Worm (Caenorhabditis elegans): ENCODE results near the gene F02A9.7.

Gene F02A9.7

DNA sequence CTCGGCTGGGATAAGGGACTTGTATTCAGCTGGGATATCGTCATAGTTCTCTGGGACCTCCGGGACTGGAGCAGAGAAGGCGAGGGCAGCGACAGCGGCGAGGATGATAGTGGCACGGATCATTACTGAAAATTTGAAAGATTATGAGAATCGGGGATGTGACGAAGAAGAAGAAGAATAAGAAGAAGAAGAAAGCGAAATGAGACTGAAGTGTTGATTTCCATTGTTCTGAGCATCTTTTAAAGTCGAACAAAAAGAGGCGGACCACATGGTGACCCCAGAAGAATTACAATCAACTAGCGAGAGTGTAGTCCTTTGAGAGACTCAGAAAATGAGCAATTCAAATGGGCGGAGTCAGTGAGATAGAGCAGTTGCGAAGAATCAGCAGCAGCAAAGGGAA is 5.6 kb upstream of the F02A9.7 start, which contains the start of gene far-1:
TSS of gene far-1 (minus strand) at position 125 of the 400 bp plus-strand sequence.
- TF ChIP-seq aha-1 (tag; optimal IDR thresholded peaks at IDR 0.05) (no peak), hpl-2 (GFP tag; optimal IDR thresholded peaks at IDR 0.05) (no peak), lin-15B (tag; optimal IDR thresholded peaks at IDR 0.05) (no peak), ceh-8 (GFP tag; optimal IDR thresholded peaks at IDR 0.05) (no peak), unc-62 (GFP tag; optimal IDR thresholded peaks at IDR 0.05) (no peak), dsc-1 (tag; optimal IDR thresholded peaks at IDR 0.05) (peak; percentile 72), fkh-4 (tag; optimal IDR thresholded peaks at IDR 0.05; ENCODE audit: borderline replicate concordance) (peak; percentile 48), hlh-17 (GFP tag; optimal IDR thresholded peaks at IDR 0.05; ENCODE audit: borderline replicate concordance) (no peak), egl-13 (tag; optimal IDR thresholded peaks at IDR 0.05) (no peak), nhr-85 (tag) (no peak), sptf-1 (tag; optimal IDR thresholded peaks at IDR 0.05) (no peak), nhr-77 (tag; optimal IDR thresholded peaks at IDR 0.05) (no peak), zip-4 (GFP tag; optimal IDR thresholded peaks at IDR 0.05) (no peak), nhr-11 (tag; optimal IDR thresholded peaks at IDR 0.05) (peak; percentile 10), lsy-2 (tag; optimal IDR thresholded peaks at IDR 0.05) (peak; percentile 12 to 30), efl-1 (optimal IDR thresholded peaks at IDR 0.05) (no peak), efl-1 (GFP tag; optimal IDR thresholded peaks at IDR 0.05 in 1 of 2) (no peak), xbp-1 (tag; optimal IDR thresholded peaks at IDR 0.05) (no peak), lin-14 (GFP tag; optimal IDR thresholded peaks at IDR 0.05) (peak; percentile 28), fkh-10 (GFP tag; optimal IDR thresholded peaks at IDR 0.05) (no peak), grh-1 (GFP tag; IDR thresholded peaks at IDR 0.05) (no peak), ama-1 (optimal IDR thresholded peaks at IDR 0.05) (peak; percentile 49), sox-4 (tag; optimal IDR thresholded peaks at IDR 0.05) (no peak), mab-9 (GFP tag; IDR thresholded peaks at IDR 0.05) (no peak), nhr-12 (tag; optimal IDR thresholded peaks at IDR 0.05) (no peak), fos-1 (tag; optimal IDR thresholded peaks at IDR 0.05) (no peak), swsn-7 (tag; optimal IDR thresholded peaks at IDR 0.05) (peak; percentile 13), lin-39 (tag; optimal IDR thresholded peaks at IDR 0.05) (no peak), nhr-237 (tag; optimal IDR thresholded peaks at IDR 0.05) (no peak), Y116A8C.19 (tag; optimal IDR thresholded peaks at IDR 0.05; ENCODE audit: borderline replicate concordance) (no peak), pqm-1 (tag; optimal IDR thresholded peaks at IDR 0.05) (no peak), ets-5 (GFP tag; IDR thresholded peaks at IDR 0.05) (no peak), blmp-1 (tag; optimal IDR thresholded peaks at IDR 0.05) (no peak), elt-3 (tag; optimal IDR thresholded peaks at IDR 0.05) (no peak), hlh-4 (tag; optimal IDR thresholded peaks at IDR 0.05) (no peak), nhr-19 (GFP tag; conservative IDR thresholded peaks at IDR 0.05) (peak; percentile 22), vab-15 (tag; optimal IDR thresholded peaks at IDR 0.05) (no peak), nhr-76 (tag; optimal IDR thresholded peaks at IDR 0.05) (no peak), ces-1 (GFP tag; optimal IDR thresholded peaks at IDR 0.05) (no peak), pax-3 (tag; optimal IDR thresholded peaks at IDR 0.05) (no peak), unc-98 (GFP tag; IDR thresholded peaks at IDR 0.05) (no peak), ztf-11 (tag; optimal IDR thresholded peaks at IDR 0.05) (no peak), dpl-1 (GFP tag; optimal IDR thresholded peaks at IDR 0.05) (no peak), ceh-90 (tag; optimal IDR thresholded peaks at IDR 0.05) (no peak), jun-1 (tag; optimal IDR thresholded peaks at IDR 0.05) (no peak), snpc-4 (tag; optimal IDR thresholded peaks at IDR 0.05) (no peak), mef-2 (tag; optimal IDR thresholded peaks at IDR 0.05) (no peak), ceh-82 (tag; optimal IDR thresholded peaks at IDR 0.05) (no peak), rnt-1 (tag; optimal IDR thresholded peaks at IDR 0.05) (peak; percentile 49), pag-3 (tag; optimal IDR thresholded peaks at IDR 0.05; ENCODE audit: borderline replicate concordance, insufficient read depth) (no peak), C04F5.9 (tag; optimal IDR thresholded peaks at IDR 0.05) (no peak), snu-23 (GFP tag; optimal IDR thresholded peaks at IDR 0.05) (peak; percentile 39), F16B12.6 (tag; optimal IDR thresholded peaks at IDR 0.05) (no peak), C16A3.4 (tag; optimal IDR thresholded peaks at IDR 0.05) (no peak), lir-3 (tag; optimal IDR thresholded peaks at IDR 0.05; ENCODE audit: poor library complexity) (peak; percentile 14)
